Fruit fly (Drosophila melanogaster) whole organism, embryonic: ENCODE data around the gene Mnn1.

ENCODE experiments used
- Asciz ChIP-seq: fragments of 200-800 bp; sonication (Bioruptor generic); optimal IDR thresholded peaks from 2 replicates; lab custom pipeline; 2017; ENCODE audit warnings: missing biosample characterization, mild to moderate bottlenecking, missing genetic modification characterization, missing genetic modification reagents
- Awh ChIP-seq: fragments of 200-800 bp; sonication (Bioruptor generic); IDR thresholded peaks from 2 replicates; pipeline ENCODE4, ENCODE4 v1.3.6; 2022; ENCODE audit warnings: missing biosample characterization, missing genetic modification characterization
- B-H1 ChIP-seq: fragments of 200-800 bp; sonication (Bioruptor generic); IDR thresholded peaks from 3 replicates; pipeline ENCODE4 v1.3.6; 2022; ENCODE audit warnings: missing biosample characterization, missing genetic modification characterization
- Blimp-1 ChIP-seq: fragments of 200-800 bp; sonication (Bioruptor generic); optimal IDR thresholded peaks from 3 replicates; lab custom pipeline; 2018; ENCODE audit warnings: missing biosample characterization, missing genetic modification characterization, mild to moderate bottlenecking, moderate library complexity, missing genetic modification reagents
- CG11247 ChIP-seq: fragments of 200-800 bp; sonication (Bioruptor generic); IDR thresholded peaks from 2 replicates; pipeline ENCODE4 v1.3.6; 2022; ENCODE audit warnings: missing biosample characterization, missing genetic modification characterization
- CG15601 ChIP-seq: fragments of 200-800 bp; sonication (Bioruptor generic); optimal IDR thresholded peaks from 3 replicates; lab custom pipeline; 2019; ENCODE audit warnings: missing biosample characterization, mild to moderate bottlenecking, missing genetic modification characterization, moderate library complexity
- CG16813 ChIP-seq: fragments of 200-800 bp; sonication (Bioruptor generic); IDR thresholded peaks from 3 replicates; pipeline ENCODE4 v1.3.6; 2022; ENCODE audit warnings: missing biosample characterization, missing genetic modification characterization; ENCODE audit not compliant: partially characterized antibody
- CG17186 ChIP-seq: fragments of 200-800 bp; sonication (Bioruptor generic); optimal IDR thresholded peaks from 3 replicates; lab custom pipeline; 2017; ENCODE audit warnings: missing biosample characterization, missing genetic modification reagents, missing genetic modification characterization
- CG17359 ChIP-seq: fragments of 200-800 bp; sonication (Bioruptor generic); optimal IDR thresholded peaks from 3 replicates; lab custom pipeline; 2018; ENCODE audit warnings: missing biosample characterization, mild to moderate bottlenecking, missing genetic modification characterization, moderate library complexity
- CG17361 ChIP-seq: fragments of 200-800 bp; sonication (Bioruptor generic); IDR thresholded peaks from 3 replicates; pipeline ENCODE4 v1.3.6; 2022; ENCODE audit warnings: missing biosample characterization, missing genetic modification characterization
- CG18011 ChIP-seq: fragments of 200-800 bp; sonication (Bioruptor generic); optimal IDR thresholded peaks from 2 replicates; lab custom pipeline; 2017; ENCODE audit warnings: missing biosample characterization, missing genetic modification characterization, mild to moderate bottlenecking, moderate library complexity, missing genotype
- CG2120 ChIP-seq: fragments of 200-800 bp; sonication (Bioruptor generic); optimal IDR thresholded peaks from 3 replicates; lab custom pipeline; 2016; ENCODE audit warnings: missing biosample characterization, missing genetic modification characterization
- CG2199 ChIP-seq: fragments of 200-800 bp; sonication (Bioruptor generic); IDR thresholded peaks from 3 replicates; pipeline ENCODE4 v1.3.6; 2022; ENCODE audit warnings: missing biosample characterization, missing genetic modification characterization
- CG32767 ChIP-seq: fragments of 200-800 bp; sonication (Bioruptor generic); IDR thresholded peaks from 2 replicates; pipeline ENCODE4 v1.3.6; 2022; ENCODE audit warnings: missing biosample characterization, missing genetic modification characterization
- CG34224 ChIP-seq: fragments of 200-800 bp; sonication (Bioruptor generic); IDR thresholded peaks from 3 replicates; pipeline ENCODE4 v1.3.6; 2022; ENCODE audit warnings: missing biosample characterization, missing genetic modification characterization; ENCODE audit not compliant: partially characterized antibody
- CG42726 ChIP-seq: fragments of 200-800 bp; sonication (Bioruptor generic); IDR thresholded peaks from 2 replicates; pipeline ENCODE4 v1.3.6; 2022; ENCODE audit warnings: missing biosample characterization, missing genetic modification characterization; ENCODE audit not compliant: partially characterized antibody
- CG6175 ChIP-seq: fragments of 200-800 bp; sonication (Bioruptor generic); IDR thresholded peaks from 3 replicates; pipeline ENCODE4 v1.3.6; 2022; ENCODE audit warnings: missing biosample characterization, missing genetic modification characterization
- CG8388 ChIP-seq: fragments of 200-800 bp; sonication (Bioruptor generic); optimal IDR thresholded peaks from 2 replicates; lab custom pipeline; 2019; ENCODE audit warnings: missing biosample characterization, mild to moderate bottlenecking, missing genetic modification characterization, moderate library complexity
- CG9437 ChIP-seq: fragments of 200-800 bp; sonication (Bioruptor generic); optimal IDR thresholded peaks from 2 replicates; lab custom pipeline; 2018; ENCODE audit warnings: missing biosample characterization, mild to moderate bottlenecking, missing genetic modification characterization
- CoRest ChIP-seq: fragments of 200-800 bp; sonication (Bioruptor generic); optimal IDR thresholded peaks from 3 replicates; lab custom pipeline; 2018; ENCODE audit warnings: missing biosample characterization, mild to moderate bottlenecking, missing genetic modification characterization, moderate library complexity
- Dref ChIP-seq: fragments of 200-800 bp; sonication (Bioruptor generic); IDR thresholded peaks from 2 replicates; pipeline ENCODE4 v1.3.6; 2022; ENCODE audit warnings: missing biosample characterization, missing genetic modification characterization
- Gug ChIP-seq: fragments of 200-800 bp; sonication (Bioruptor generic); IDR thresholded peaks from 4 replicates; pipeline ENCODE4 v1.3.6; 2022; ENCODE audit warnings: missing biosample characterization, missing genetic modification characterization
- Hmx ChIP-seq: fragments of 200-800 bp; sonication (Bioruptor generic); optimal IDR thresholded peaks from 2 replicates; lab custom pipeline; 2016; ENCODE audit warnings: missing biosample characterization, missing genetic modification characterization
- Myb ChIP-seq: fragments of 200-800 bp; sonication (Bioruptor generic); optimal IDR thresholded peaks from 2 replicates; lab custom pipeline; 2016; ENCODE audit warnings: missing biosample characterization, missing genetic modification characterization
- Pdp1 ChIP-seq, 2 experiments: fragments of 200-800 bp; sonication (Bioruptor generic); optimal IDR thresholded peaks; 3 replicates each; lab custom pipeline; 2016; ENCODE audit warnings: missing biosample characterization in 2 of 2, missing genetic modification characterization in 2 of 2, mild to moderate bottlenecking in 1 of 2, moderate library complexity in 1 of 2
- Xbp1 ChIP-seq: fragments of 200-800 bp; sonication (Bioruptor generic); optimal IDR thresholded peaks from 3 replicates; lab custom pipeline; 2016; ENCODE audit warnings: missing biosample characterization, mild to moderate bottlenecking, missing genetic modification characterization
- br ChIP-seq: fragments of >200 bp; optimal IDR thresholded peaks from 2 replicates; lab custom pipeline; 2017
- cg ChIP-seq: fragments of 200-800 bp; sonication (Bioruptor generic); optimal IDR thresholded peaks from 3 replicates; lab custom pipeline; 2019; ENCODE audit warnings: missing biosample characterization, mild to moderate bottlenecking, missing genetic modification characterization, moderate library complexity
- ems ChIP-seq: fragments of 200-800 bp; sonication (Bioruptor generic); optimal IDR thresholded peaks from 3 replicates; lab custom pipeline; 2016; ENCODE audit warnings: missing biosample characterization, missing genetic modification characterization
- exex ChIP-seq: fragments of 200-800 bp; sonication (Bioruptor generic); optimal IDR thresholded peaks from 4 replicates; lab custom pipeline; 2018; ENCODE audit warnings: missing biosample characterization, mild to moderate bottlenecking, missing genetic modification characterization, moderate library complexity
- gsb-n ChIP-seq: fragments of 200-800 bp; sonication (Bioruptor generic); optimal IDR thresholded peaks from 3 replicates; lab custom pipeline; 2018; ENCODE audit warnings: missing biosample characterization, mild to moderate bottlenecking, missing genetic modification characterization
- hb ChIP-seq: fragments of 200-800 bp; sonication (Bioruptor generic); IDR thresholded peaks from 3 replicates; pipeline ENCODE4 v1.3.6; 2022; ENCODE audit warnings: missing biosample characterization, missing genetic modification characterization; ENCODE audit not compliant: partially characterized antibody
- jing ChIP-seq: fragments of 200-800 bp; sonication (Bioruptor generic); optimal IDR thresholded peaks from 2 replicates; lab custom pipeline; 2018; ENCODE audit warnings: missing biosample characterization, mild to moderate bottlenecking, missing genetic modification characterization
- ken ChIP-seq: fragments of 200-800 bp; sonication (Bioruptor generic); IDR thresholded peaks from 3 replicates; pipeline ENCODE4 v1.3.6; 2022; ENCODE audit warnings: missing biosample characterization, missing genetic modification characterization
- knrl ChIP-seq: fragments of 200-800 bp; sonication (Bioruptor generic); IDR thresholded peaks from 3 replicates; pipeline ENCODE4 v1.3.6; 2022; ENCODE audit warnings: missing biosample characterization, missing genetic modification characterization; ENCODE audit not compliant: partially characterized antibody
- mam ChIP-seq: fragments of 200-800 bp; sonication (Bioruptor generic); optimal IDR thresholded peaks from 3 replicates; lab custom pipeline; 2016; ENCODE audit warnings: missing biosample characterization, missing genetic modification characterization
- mld ChIP-seq: fragments of 200-800 bp; sonication (Bioruptor generic); IDR thresholded peaks from 3 replicates; pipeline ENCODE4 v1.3.6; 2022; ENCODE audit warnings: missing biosample characterization, missing genetic modification characterization; ENCODE audit not compliant: partially characterized antibody
- nau ChIP-seq: fragments of 200-800 bp; sonication (Bioruptor generic); optimal IDR thresholded peaks from 3 replicates; lab custom pipeline; 2017; ENCODE audit warnings: missing biosample characterization, mild to moderate bottlenecking, missing genetic modification characterization, missing genetic modification reagents
- pzg ChIP-seq: fragments of 200-800 bp; sonication (Bioruptor generic); optimal IDR thresholded peaks from 3 replicates; lab custom pipeline; 2018; ENCODE audit warnings: missing biosample characterization, mild to moderate bottlenecking, missing genetic modification characterization, moderate library complexity
- sob ChIP-seq: fragments of 200-800 bp; sonication (Bioruptor generic); IDR thresholded peaks from 2 replicates; pipeline ENCODE4 v1.3.6; 2022; ENCODE audit warnings: missing biosample characterization, missing genetic modification characterization
- tin ChIP-seq: fragments of 200-800 bp; sonication (Bioruptor generic); optimal IDR thresholded peaks from 3 replicates; lab custom pipeline; 2016; ENCODE audit warnings: missing biosample characterization, missing genetic modification characterization
- tup ChIP-seq: fragments of 200-800 bp; sonication (Bioruptor generic); optimal IDR thresholded peaks from 2 replicates; lab custom pipeline; 2016; ENCODE audit warnings: missing biosample characterization, mild to moderate bottlenecking, missing genetic modification characterization, moderate library complexity
- unc-4 ChIP-seq: fragments of 200-800 bp; sonication (Bioruptor generic); IDR thresholded peaks from 2 replicates; pipeline ENCODE4 v1.3.6; 2022; ENCODE audit warnings: missing biosample characterization, missing genetic modification characterization; ENCODE audit not compliant: partially characterized antibody

Gene Mnn1

DNA sequence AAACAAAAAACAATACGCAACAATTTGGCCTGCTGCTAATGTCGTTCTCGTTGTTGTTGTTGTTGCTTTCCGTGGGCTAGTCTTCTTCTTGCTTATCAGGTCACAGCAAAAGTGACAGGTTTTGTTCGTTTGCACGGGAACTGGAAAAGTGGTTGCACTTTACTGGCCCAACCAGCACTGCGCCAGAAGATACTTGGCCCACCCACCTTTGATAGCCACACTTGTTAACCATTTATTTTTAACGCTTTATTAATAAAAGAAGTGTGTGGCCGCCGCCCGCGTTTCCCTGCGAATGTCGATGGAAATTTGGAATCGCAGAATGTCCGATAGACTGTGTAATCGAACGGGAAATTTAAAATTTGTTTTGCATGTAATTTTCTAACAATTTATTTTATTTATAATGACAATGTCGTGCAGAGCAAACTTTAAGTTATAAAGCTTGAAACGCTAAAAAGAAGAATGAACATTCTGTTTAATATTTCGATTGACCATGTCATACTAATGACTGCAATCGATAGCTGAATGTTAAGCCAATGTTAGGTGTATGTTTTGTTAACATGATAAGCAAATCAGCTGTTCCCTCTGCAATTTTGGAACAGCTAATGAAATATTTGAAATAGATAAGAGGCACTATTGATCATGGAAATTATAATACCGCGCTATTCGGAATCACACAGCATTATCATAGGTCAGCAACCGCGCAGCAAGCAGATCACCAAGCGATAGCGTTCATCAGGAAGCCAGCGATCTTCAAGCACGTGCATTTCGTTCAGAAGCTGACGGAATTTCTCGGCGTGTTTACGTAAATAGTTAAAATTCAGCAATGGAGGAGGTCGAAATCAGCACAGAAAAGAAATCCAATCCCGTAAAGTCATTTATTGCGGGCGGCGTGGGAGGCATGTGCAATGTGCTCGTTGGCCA, 28.9 kb upstream of the Mnn1 start, which contains the start of the genes CG31908 and MME1 (continued):
- TF ChIP-seq nau (GFP tag; lab: Kevin White, UChicago) (no peak), hb (peak; percentile 66; the same call in 1 of the 3 replicates), mld (GFP tag; lab: Robert Waterston, UW) (no peak; the same call in 2 of the 3 replicates), CG6175 (GFP tag; lab: Robert Waterston, UW) (no peak), CG16813 (GFP tag; lab: Robert Waterston, UW) (peak; percentile 75), knrl (GFP tag; lab: Robert Waterston, UW) (peak; percentile 67), br (no peak), ems (GFP tag; lab: Kevin White, UChicago) (peak; percentile 40), cg (GFP tag; lab: Kevin White, UChicago) (no peak), sob (no peak), Awh (GFP tag; lab: Robert Waterston, UW) (no peak), CG17186 (GFP tag; lab: Kevin White, UChicago) (peak; percentile 43), CG17359 (tag; lab: Kevin White, UChicago) (no peak), gsb-n (tag; lab: Kevin White, UChicago) (peak; percentile 17), tup (GFP tag; lab: Kevin White, UChicago) (no peak), CG17361 (GFP tag; lab: Robert Waterston, UW) (0 out of 3 replicates have a peak, but pooled peaks have one; percentile 21), CG8388 (GFP tag; lab: Kevin White, UChicago) (no peak), tin (no peak), CG42726 (GFP tag; lab: Robert Waterston, UW) (0 out of 2 replicates have a peak, but pooled peaks have one; percentile 9), Xbp1 (GFP tag; lab: Kevin White, UChicago) (peak; percentile 36), CG34224 (GFP tag; lab: Robert Waterston, UW) (peak; percentile 79), CG9437 (GFP tag; lab: Kevin White, UChicago) (peak; percentile 16), Gug (no peak), Hmx (GFP tag; lab: Kevin White, UChicago) (peak; percentile 15), exex (peak; percentile 26), Myb (GFP tag; lab: Kevin White, UChicago) (peak; percentile 31), Blimp-1 (GFP tag; lab: Kevin White, UChicago) (no peak), CG2199 (GFP tag; lab: Robert Waterston, UW) (no peak), CG32767 (GFP tag; lab: Robert Waterston, UW) (no peak), mam (GFP tag; lab: Kevin White, UChicago) (peak; percentile 30), pzg (GFP tag; lab: Kevin White, UChicago) (peak; percentile 56), CG2120 (GFP tag; lab: Kevin White, UChicago) (peak; percentile 61), CoRest (tag; lab: Kevin White, UChicago) (no peak), B-H1 (GFP tag; lab: Robert Waterston, UW) (no peak), unc-4 (GFP tag; lab: Robert Waterston, UW) (peak; percentile 77), jing (GFP tag; lab: Kevin White, UChicago) (no peak), CG18011 (GFP tag; lab: Kevin White, UChicago) (peak; percentile 3), CG11247 (GFP tag; lab: Robert Waterston, UW) (no peak), Pdp1 (GFP tag; optimal IDR thresholded peaks at IDR 0.05; lab: Kevin White, UChicago) (peak in 1 of 2 experiments; percentile 78), CG15601 (tag; lab: Kevin White, UChicago) (no peak), ken (GFP tag; lab: Robert Waterston, UW) (no peak), Asciz (GFP tag; lab: Kevin White, UChicago) (no peak), Dref (GFP tag; lab: Robert Waterston, UW) (peak; percentile 70)
